Worm (Caenorhabditis elegans) whole organism, L2 larva: ENCODE measurements around the gene M02D8.3.

Experiments
- C34F6.9 ChIP-seq: fragments of 150-350 bp; optimal IDR thresholded peaks from 2 replicates; lab custom pipeline; 2014; ENCODE audit warnings: missing biosample characterization, missing genetic modification characterization
- F13H6.1 ChIP-seq: sonication (generic microtip); optimal IDR thresholded peaks from 2 replicates; lab custom pipeline; 2016; ENCODE audit warnings: missing genetic modification characterization, missing compliant biosample characterization
- R02D3.7 ChIP-seq: fragments of 150-350 bp; optimal IDR thresholded peaks from 2 replicates; lab custom pipeline; 2014; ENCODE audit warnings: missing biosample characterization, missing genetic modification characterization
- Y55F3AM.14 ChIP-seq: fragments of 200-800 bp; sonication (Bioruptor generic); optimal IDR thresholded peaks from 2 replicates; lab custom pipeline; 2018; ENCODE audit warnings: mild to moderate bottlenecking, missing genetic modification characterization, missing compliant biosample characterization
- ZK546.5 ChIP-seq: sonication (generic microtip); optimal IDR thresholded peaks from 2 replicates; lab custom pipeline; 2017; ENCODE audit warnings: missing biosample characterization, missing genetic modification characterization
- alr-1 ChIP-seq: fragments of 150-350 bp; optimal IDR thresholded peaks from 2 replicates; lab custom pipeline; 2014; ENCODE audit warnings: missing biosample characterization, missing genetic modification characterization
- aly-2 ChIP-seq: fragments of 150-350 bp; optimal IDR thresholded peaks from 2 replicates; lab custom pipeline; 2014; ENCODE audit warnings: missing biosample characterization, missing genetic modification characterization
- ama-1 ChIP-seq: fragments of 150-350 bp; optimal IDR thresholded peaks from 2 replicates; lab custom pipeline; 2018; ENCODE audit warnings: inconsistent platforms
- blmp-1 ChIP-seq: sonication (generic microtip); optimal IDR thresholded peaks from 2 replicates; lab custom pipeline; 2017; ENCODE audit warnings: missing genetic modification characterization, mild to moderate bottlenecking, missing compliant biosample characterization, antibody characterized with exemption, moderate library complexity; ENCODE audit not compliant: insufficient read depth
- ceh-16 ChIP-seq: fragments of 150-350 bp; optimal IDR thresholded peaks from 2 replicates; lab custom pipeline; 2014; ENCODE audit warnings: missing biosample characterization, missing genetic modification characterization
- ceh-82 ChIP-seq: fragments of 150-350 bp; optimal IDR thresholded peaks from 2 replicates; lab custom pipeline; 2014; ENCODE audit warnings: missing biosample characterization, missing genetic modification characterization
- crh-2 ChIP-seq: sonication (generic microtip); optimal IDR thresholded peaks from 2 replicates; lab custom pipeline; 2017; ENCODE audit warnings: missing biosample characterization, missing genetic modification characterization
- dmd-4 ChIP-seq: sonication (generic microtip); optimal IDR thresholded peaks from 2 replicates; lab custom pipeline; 2017; ENCODE audit warnings: missing biosample characterization, missing genetic modification characterization
- egl-27 ChIP-seq: sonication (generic microtip); optimal IDR thresholded peaks from 3 replicates; lab custom pipeline; 2017; ENCODE audit warnings: missing biosample characterization, missing genetic modification reagents, missing genetic modification characterization
- elt-1 ChIP-seq: fragments of 150-350 bp; optimal IDR thresholded peaks from 2 replicates; lab custom pipeline; 2014; ENCODE audit warnings: missing biosample characterization, missing genetic modification characterization
- elt-3 ChIP-seq: sonication (generic microtip); optimal IDR thresholded peaks from 2 replicates; lab custom pipeline; 2017; ENCODE audit warnings: missing biosample characterization, missing genetic modification characterization
- fos-1 ChIP-seq: fragments of 150-350 bp; optimal IDR thresholded peaks from 2 replicates; lab custom pipeline; 2014; ENCODE audit warnings: missing biosample characterization, missing genetic modification characterization
- gmeb-1 ChIP-seq: fragments of 150-350 bp; optimal IDR thresholded peaks from 2 replicates; lab custom pipeline; 2014; ENCODE audit warnings: missing biosample characterization, missing genetic modification characterization
- lin-11 ChIP-seq: fragments of 150-350 bp; sonication (generic microtip); optimal IDR thresholded peaks from 2 replicates; lab custom pipeline; 2014; ENCODE audit warnings: missing biosample characterization, missing genetic modification characterization, inconsistent platforms, mixed read lengths
- lin-13 ChIP-seq: fragments of 150-350 bp; optimal IDR thresholded peaks from 2 replicates; lab custom pipeline; 2014; ENCODE audit warnings: missing biosample characterization, missing genetic modification reagents, missing genetic modification characterization
- lin-39 ChIP-seq: fragments of 150-350 bp; optimal IDR thresholded peaks from 2 replicates; lab custom pipeline; 2014; ENCODE audit warnings: missing biosample characterization, missing genetic modification reagents, missing genetic modification characterization
- lsy-2 ChIP-seq, 2 experiments: fragments of 150-350 bp in 1 of 2; sonication (generic microtip) in 1 of 2; optimal IDR thresholded peaks; 2 replicates each; lab custom pipeline; 2014 to 2017; ENCODE audit warnings: missing biosample characterization in 2 of 2, missing genetic modification characterization in 2 of 2
- mab-5 ChIP-seq: fragments of 150-350 bp; optimal IDR thresholded peaks from 2 replicates; lab custom pipeline; 2014; ENCODE audit warnings: missing biosample characterization, missing genetic modification characterization
- mbf-1 ChIP-seq: sonication (generic microtip); optimal IDR thresholded peaks from 2 replicates; lab custom pipeline; 2017; ENCODE audit warnings: missing biosample characterization, missing genetic modification characterization
- mdl-1 ChIP-seq, 2 experiments: fragments of 150-350 bp in 1 of 2; sonication (generic microtip) in 1 of 2; optimal IDR thresholded peaks; 2 replicates each; lab custom pipeline; 2017; ENCODE audit warnings: missing biosample characterization in 2 of 2, missing genetic modification characterization in 2 of 2
- nhr-10 ChIP-seq: sonication (generic microtip); optimal IDR thresholded peaks from 2 replicates; lab custom pipeline; 2017; ENCODE audit warnings: missing biosample characterization, missing genetic modification characterization
- nhr-11 ChIP-seq: fragments of 150-350 bp; optimal IDR thresholded peaks from 2 replicates; lab custom pipeline; 2014; ENCODE audit warnings: missing biosample characterization, missing genetic modification characterization
- nhr-12 ChIP-seq: fragments of 150-350 bp; optimal IDR thresholded peaks from 2 replicates; lab custom pipeline; 2014; ENCODE audit warnings: missing biosample characterization, missing genetic modification characterization
- nhr-129 ChIP-seq: fragments of 150-350 bp; optimal IDR thresholded peaks from 2 replicates; lab custom pipeline; 2014; ENCODE audit warnings: missing biosample characterization, missing genetic modification characterization
- nhr-21 ChIP-seq: fragments of 150-350 bp; optimal IDR thresholded peaks from 2 replicates; lab custom pipeline; 2014; ENCODE audit warnings: missing biosample characterization, missing genetic modification characterization
- nhr-23 ChIP-seq: fragments of 150-350 bp; optimal IDR thresholded peaks from 2 replicates; lab custom pipeline; 2014; ENCODE audit warnings: missing biosample characterization, missing genetic modification reagents, missing genetic modification characterization
- nhr-237 ChIP-seq: fragments of 150-350 bp; optimal IDR thresholded peaks from 2 replicates; lab custom pipeline; 2014; ENCODE audit warnings: missing biosample characterization, missing genetic modification characterization
- nhr-25 ChIP-seq: fragments of 150-350 bp; sonication (generic microtip); optimal IDR thresholded peaks from 3 replicates; lab custom pipeline; 2014; ENCODE audit warnings: missing biosample characterization, missing genetic modification characterization
- nhr-6 ChIP-seq: fragments of 150-350 bp; optimal IDR thresholded peaks from 2 replicates; lab custom pipeline; 2014; ENCODE audit warnings: missing biosample characterization, missing genetic modification characterization
- nhr-77 ChIP-seq: fragments of 150-350 bp; optimal IDR thresholded peaks from 2 replicates; lab custom pipeline; 2014; ENCODE audit warnings: missing biosample characterization, missing genetic modification characterization
- peb-1 ChIP-seq: fragments of 150-350 bp; optimal IDR thresholded peaks from 2 replicates; lab custom pipeline; 2014; ENCODE audit warnings: missing biosample characterization, missing genetic modification characterization
- sem-4 ChIP-seq: fragments of 150-350 bp; optimal IDR thresholded peaks from 2 replicates; lab custom pipeline; 2014; ENCODE audit warnings: missing biosample characterization, missing genetic modification reagents, missing genetic modification characterization
- skn-1 ChIP-seq: sonication (generic microtip); optimal IDR thresholded peaks from 2 replicates; lab custom pipeline; 2017; ENCODE audit warnings: missing biosample characterization, missing genetic modification characterization
- sma-3 ChIP-seq: sonication (generic microtip); optimal IDR thresholded peaks from 2 replicates; lab custom pipeline; 2016; ENCODE audit warnings: missing genetic modification reagents, missing genetic modification characterization, missing compliant biosample characterization
- sma-9 ChIP-seq, 2 experiments: fragments of 150-350 bp in 1 of 2; sonication (generic microtip) in 1 of 2; optimal IDR thresholded peaks; 2 replicates each; lab custom pipeline; 2014 to 2016; ENCODE audit warnings: missing genetic modification characterization in 2 of 2, mild to moderate bottlenecking in 1 of 2, missing biosample characterization in 1 of 2, missing compliant biosample characterization in 1 of 2, missing genetic modification reagents in 1 of 2, moderate library complexity in 1 of 2
- snpc-4 ChIP-seq: fragments of 150-350 bp; optimal IDR thresholded peaks from 2 replicates; lab custom pipeline; 2014; ENCODE audit warnings: missing biosample characterization, missing genetic modification characterization
- unc-39 ChIP-seq: fragments of 150-350 bp; optimal IDR thresholded peaks from 2 replicates; lab custom pipeline; 2014; ENCODE audit warnings: missing biosample characterization, missing genetic modification characterization
- unc-55 ChIP-seq: fragments of 150-350 bp; sonication (generic microtip); optimal IDR thresholded peaks from 3 replicates; lab custom pipeline; 2014; ENCODE audit warnings: missing biosample characterization, missing genetic modification reagents, missing genetic modification characterization
- unc-62 ChIP-seq: fragments of 150-350 bp; optimal IDR thresholded peaks from 2 replicates; lab custom pipeline; 2014; ENCODE audit warnings: missing biosample characterization, missing genetic modification reagents, missing genetic modification characterization
- zag-1 ChIP-seq: fragments of 150-350 bp; optimal IDR thresholded peaks from 2 replicates; lab custom pipeline; 2014; ENCODE audit warnings: missing biosample characterization, missing genetic modification characterization
- ztf-1 ChIP-seq: fragments of 200-800 bp; sonication (Bioruptor generic); conservative IDR thresholded peaks from 2 replicates; pipeline ENCODE4 v1.3.6; 2022; ENCODE audit warnings: missing genetic modification characterization, missing compliant biosample characterization
- ztf-11 ChIP-seq: sonication (generic microtip); optimal IDR thresholded peaks from 2 replicates; lab custom pipeline; 2017; ENCODE audit warnings: missing biosample characterization, missing genetic modification characterization
- ztf-4 ChIP-seq: fragments of 150-350 bp; optimal IDR thresholded peaks from 2 replicates; lab custom pipeline; 2014; ENCODE audit warnings: missing biosample characterization, missing genetic modification characterization

Gene M02D8.3

ce11 chrX:8736965-8737464 lies at the start of gene M02D8.3:
M02D8.3 (minus strand) TSS chrX:8737015.
- TF ChIP-seq ztf-4 (tag; lab: Kevin White, UChicago) (no peak), ceh-16 (tag; lab: Kevin White, UChicago) (no peak), egl-27 (no peak), zag-1 (tag; lab: Kevin White, UChicago) (no peak), R02D3.7 (tag; lab: Kevin White, UChicago) (no peak), nhr-77 (tag; lab: Kevin White, UChicago) (no peak), skn-1 (tag; lab: Kevin White, UChicago) (no peak), elt-3 (tag; lab: Kevin White, UChicago) (no peak), blmp-1 (tag; lab: Kevin White, UChicago) (no peak), sma-3 (GFP tag; lab: Kevin White, UChicago) (no peak), mdl-1 (tag; optimal IDR thresholded peaks at IDR 0.05; lab: Kevin White, UChicago) (no peak), sma-9 (GFP tag; optimal IDR thresholded peaks at IDR 0.05; lab: Kevin White, UChicago) (peak; percentile 5), sma-9 (tag; optimal IDR thresholded peaks at IDR 0.05; lab: Kevin White, UChicago) (no peak), mab-5 (no peak), aly-2 (tag; lab: Kevin White, UChicago) (no peak), peb-1 (tag; lab: Kevin White, UChicago) (no peak), ztf-11 (tag; lab: Kevin White, UChicago) (no peak), nhr-21 (tag; lab: Kevin White, UChicago) (peak; percentile 36), nhr-12 (tag; lab: Kevin White, UChicago) (no peak), mbf-1 (tag; lab: Kevin White, UChicago) (no peak), dmd-4 (no peak), unc-62 (GFP tag; lab: Kevin White, UChicago) (no peak), ztf-1 (GFP tag; lab: Robert Waterston, UW) (no peak), nhr-6 (no peak), nhr-129 (tag; lab: Kevin White, UChicago) (peak; percentile 47), nhr-237 (no peak), F13H6.1 (no peak), lsy-2 (tag; optimal IDR thresholded peaks at IDR 0.05; lab: Kevin White, UChicago) (peak in 1 of 2 experiments; percentile 61), ama-1 (no peak), lin-11 (tag; lab: Kevin White, UChicago) (no peak), unc-55 (GFP tag; lab: Kevin White, UChicago) (no peak), Y55F3AM.14 (GFP tag; lab: Kevin White, UChicago) (no peak), ZK546.5 (tag; lab: Kevin White, UChicago) (no peak), sem-4 (tag; lab: Kevin White, UChicago) (peak; percentile 17), nhr-10 (tag; lab: Kevin White, UChicago) (no peak), crh-2 (tag; lab: Kevin White, UChicago) (peak; percentile 58), ceh-82 (tag; lab: Kevin White, UChicago) (no peak), lin-39 (tag; lab: Kevin White, UChicago) (no peak), nhr-25 (tag; lab: Kevin White, UChicago) (no peak), fos-1 (tag; lab: Kevin White, UChicago) (peak; percentile 55), lin-13 (GFP tag; lab: Kevin White, UChicago) (no peak), elt-1 (no peak), snpc-4 (tag; lab: Kevin White, UChicago) (no peak), nhr-23 (tag; lab: Kevin White, UChicago) (no peak), nhr-11 (no peak), alr-1 (tag; lab: Kevin White, UChicago) (no peak), unc-39 (tag; lab: Kevin White, UChicago) (no peak), C34F6.9 (peak; percentile 55), gmeb-1 (tag; lab: Kevin White, UChicago) (no peak)
